Worm (Caenorhabditis elegans) whole organism, L4 larva: ENCODE measurements around the gene nep-20.

Experiments used
- ceh-82 ChIP-seq: sonication (generic microtip); optimal IDR thresholded peaks from 2 replicates; lab custom pipeline; 2017; ENCODE audit warnings: missing biosample characterization, missing genetic modification characterization
- jun-1 ChIP-seq: fragments of 150-350 bp; optimal IDR thresholded peaks from 2 replicates; lab custom pipeline; 2014; ENCODE audit warnings: missing biosample characterization, missing genetic modification reagents, missing genetic modification characterization
- mdl-1 ChIP-seq, 2 experiments: fragments of 150-350 bp in 1 of 2; sonication (generic microtip) in 1 of 2; optimal IDR thresholded peaks; 2 replicates each; lab custom pipeline; 2014 to 2017; ENCODE audit warnings: missing biosample characterization in 2 of 2, missing genetic modification characterization in 2 of 2

- no peak for TF ChIP-seq mdl-1 (tag; optimal IDR thresholded peaks at IDR 0.05; lab: Kevin White, UChicago)
- no peak for TF ChIP-seq jun-1 (tag; lab: Kevin White, UChicago)
- no peak for TF ChIP-seq ceh-82 (tag; lab: Kevin White, UChicago)
Measured at ce11 chrII:3437393-3437792, 42.0 kb upstream of the nep-20 start.
